Worm (Caenorhabditis elegans) whole organism, late embryonic: ENCODE results near the gene F01D4.5.

Source experiments
- F13H6.1 ChIP-seq: sonication (generic microtip); optimal IDR thresholded peaks from 2 replicates; lab custom pipeline; 2016; ENCODE audit warnings: missing genetic modification characterization, missing compliant biosample characterization
- Y22D7AL.16 ChIP-seq: sonication (generic microtip); optimal IDR thresholded peaks from 2 replicates; lab custom pipeline; 2016; ENCODE audit warnings: missing genetic modification characterization, missing compliant biosample characterization
- ahr-1 ChIP-seq: sonication (generic microtip); optimal IDR thresholded peaks from 2 replicates; lab custom pipeline; 2016; ENCODE audit warnings: missing genetic modification characterization, missing compliant biosample characterization
- ceh-2 ChIP-seq: sonication (generic microtip); optimal IDR thresholded peaks from 2 replicates; lab custom pipeline; 2016; ENCODE audit warnings: missing genotype, missing genetic modification characterization, missing compliant biosample characterization
- ceh-30 ChIP-seq: fragments of 150-350 bp; optimal IDR thresholded peaks from 2 replicates; lab custom pipeline; 2014; ENCODE audit warnings: missing biosample characterization, missing genetic modification characterization
- ceh-45 ChIP-seq: fragments of 200-800 bp; sonication (Bioruptor generic); IDR thresholded peaks from 2 replicates; pipeline ENCODE4 v1.3.6; 2022; ENCODE audit warnings: missing genetic modification reagents, missing genetic modification characterization, missing compliant biosample characterization
- ceh-9 ChIP-seq: sonication (generic microtip); optimal IDR thresholded peaks from 2 replicates; lab custom pipeline; 2016; ENCODE audit warnings: mild to moderate bottlenecking, missing genetic modification characterization, inconsistent platforms, missing compliant biosample characterization
- dmd-4 ChIP-seq: sonication (generic microtip); optimal IDR thresholded peaks from 2 replicates; lab custom pipeline; 2016; ENCODE audit warnings: borderline replicate concordance, missing genetic modification characterization, missing compliant biosample characterization
- dve-1 ChIP-seq: sonication (generic microtip); optimal IDR thresholded peaks from 2 replicates; lab custom pipeline; 2017; ENCODE audit warnings: antibody characterized with exemption, mild to moderate bottlenecking, missing genetic modification characterization, missing compliant biosample characterization
- elt-4 ChIP-seq: sonication (generic microtip); optimal IDR thresholded peaks from 2 replicates; lab custom pipeline; 2016; ENCODE audit warnings: missing genetic modification characterization, missing compliant biosample characterization
- gmeb-2 ChIP-seq: sonication (generic microtip); optimal IDR thresholded peaks from 2 replicates; lab custom pipeline; 2016; ENCODE audit warnings: missing genetic modification characterization, inconsistent platforms, missing compliant biosample characterization
- lim-6 ChIP-seq: sonication (generic microtip); optimal IDR thresholded peaks from 2 replicates; lab custom pipeline; 2016; ENCODE audit warnings: missing genetic modification characterization, missing compliant biosample characterization
- mec-3 ChIP-seq: sonication (generic microtip); optimal IDR thresholded peaks from 2 replicates; lab custom pipeline; 2016; ENCODE audit warnings: borderline replicate concordance, missing genetic modification characterization, missing compliant biosample characterization
- sox-2 ChIP-seq: fragments of 200-800 bp; sonication (Bioruptor generic); IDR thresholded peaks from 2 replicates; pipeline ENCODE4 v1.3.6; 2022; ENCODE audit warnings: missing genetic modification reagents, missing genetic modification characterization, missing compliant biosample characterization
- tbx-7 ChIP-seq: sonication (generic microtip); optimal IDR thresholded peaks from 2 replicates; lab custom pipeline; 2016; ENCODE audit warnings: missing genotype, missing genetic modification characterization, missing compliant biosample characterization

The F01D4.5 gene

ce11 chrIV:10436401-10436800, 47.1 kb downstream of the F01D4.5 start, which contains the start of gene ins-1:
Gene ins-1 (plus strand): TSS chrIV:10436701.
- TF ChIP-seq sox-2 (GFP tag; lab: Robert Waterston, UW): no peak
- TF ChIP-seq dve-1 (tag; lab: Kevin White, UChicago): no peak
- TF ChIP-seq ceh-2 (tag; lab: Kevin White, UChicago): no peak
- no peak for TF ChIP-seq elt-4 (tag; lab: Kevin White, UChicago)
- no peak for TF ChIP-seq mec-3 (tag; lab: Kevin White, UChicago)
- no peak for TF ChIP-seq Y22D7AL.16
- no peak for TF ChIP-seq dmd-4
- no peak for TF ChIP-seq ahr-1 (tag; lab: Kevin White, UChicago)
- TF ChIP-seq F13H6.1 (tag; lab: Kevin White, UChicago): no peak
- no peak for TF ChIP-seq ceh-9 (tag; lab: Kevin White, UChicago)
- no peak for TF ChIP-seq lim-6 (tag; lab: Kevin White, UChicago)
- TF ChIP-seq gmeb-2 (tag; lab: Kevin White, UChicago): no peak
- TF ChIP-seq tbx-7: no peak
- no peak for TF ChIP-seq ceh-45 (GFP tag; lab: Robert Waterston, UW)
- no peak for TF ChIP-seq ceh-30
